Worm (Caenorhabditis elegans) whole organism, mixed stage, embryonic: ENCODE measurements around the gene R12B2.13.

Source experiments
- M03D4.4 ChIP-seq: sonication (generic microtip); optimal IDR thresholded peaks from 2 replicates; lab custom pipeline; 2017; ENCODE audit warnings: mild to moderate bottlenecking, missing genetic modification characterization, missing compliant biosample characterization
- blmp-1 ChIP-seq: fragments of 150-350 bp; optimal IDR thresholded peaks from 2 replicates; lab custom pipeline; 2014; ENCODE audit warnings: missing biosample characterization, missing genetic modification characterization
- ceh-39 ChIP-seq: fragments of 150-350 bp; optimal IDR thresholded peaks from 2 replicates; lab custom pipeline; 2014; ENCODE audit warnings: missing biosample characterization, missing genetic modification characterization
- ceh-43 ChIP-seq: fragments of 200-800 bp; sonication (Bioruptor generic); optimal IDR thresholded peaks from 2 replicates; lab custom pipeline; 2018; ENCODE audit warnings: mild to moderate bottlenecking, missing genetic modification characterization, moderate library complexity, missing compliant biosample characterization
- ceh-83 ChIP-seq: fragments of 200-800 bp; sonication (Bioruptor generic); optimal IDR thresholded peaks from 2 replicates; lab custom pipeline; 2018; ENCODE audit warnings: mild to moderate bottlenecking, missing genetic modification characterization, missing compliant biosample characterization
- ces-1 ChIP-seq: fragments of 150-350 bp; optimal IDR thresholded peaks from 2 replicates; lab custom pipeline; 2014; ENCODE audit warnings: missing biosample characterization, missing genetic modification reagents, missing genetic modification characterization
- cnd-1 ChIP-seq: fragments of 200-800 bp; sonication (Bioruptor generic); optimal IDR thresholded peaks from 2 replicates; lab custom pipeline; 2018; ENCODE audit warnings: mild to moderate bottlenecking, missing genetic modification characterization, missing compliant biosample characterization
- drap-1 ChIP-seq: fragments of 200-800 bp; sonication (Bioruptor generic); optimal IDR thresholded peaks from 3 replicates; lab custom pipeline; 2018; ENCODE audit warnings: mild to moderate bottlenecking, missing genetic modification characterization, missing compliant biosample characterization
- elt-1 ChIP-seq: sonication (generic microtip); optimal IDR thresholded peaks from 2 replicates; lab custom pipeline; 2017; ENCODE audit warnings: missing genetic modification characterization, mild to moderate bottlenecking, missing compliant biosample characterization, antibody characterized with exemption, moderate library complexity, borderline replicate concordance; ENCODE audit not compliant: insufficient read depth
- flh-1 ChIP-seq: fragments of 200-800 bp; sonication (Bioruptor generic); optimal IDR thresholded peaks from 2 replicates; lab custom pipeline; 2018; ENCODE audit warnings: mild to moderate bottlenecking, missing genetic modification characterization, moderate library complexity, missing compliant biosample characterization
- ham-2 ChIP-seq: fragments of 200-800 bp; sonication (Bioruptor generic); optimal IDR thresholded peaks from 2 replicates; lab custom pipeline; 2018; ENCODE audit warnings: mild to moderate bottlenecking, missing genetic modification characterization, missing compliant biosample characterization
- hlh-1 ChIP-seq: fragments of 150-350 bp; optimal IDR thresholded peaks from 2 replicates; lab custom pipeline; 2014; ENCODE audit warnings: missing biosample characterization, missing genetic modification reagents, missing genetic modification characterization
- lin-13 ChIP-seq: fragments of 150-350 bp; optimal IDR thresholded peaks from 2 replicates; lab custom pipeline; 2014; ENCODE audit warnings: missing biosample characterization, missing genetic modification characterization
- lin-32 ChIP-seq: fragments of 200-800 bp; sonication (Bioruptor generic); optimal IDR thresholded peaks from 2 replicates; lab custom pipeline; 2018; ENCODE audit warnings: mild to moderate bottlenecking, missing genetic modification characterization, missing compliant biosample characterization
- lsy-2 ChIP-seq: fragments of 150-350 bp; optimal IDR thresholded peaks from 2 replicates; lab custom pipeline; 2014; ENCODE audit warnings: missing biosample characterization, missing genetic modification characterization
- mab-5 ChIP-seq: fragments of 150-350 bp; optimal IDR thresholded peaks from 2 replicates; lab custom pipeline; 2014; ENCODE audit warnings: missing biosample characterization, missing genetic modification characterization
- mep-1 ChIP-seq: fragments of 150-350 bp; optimal IDR thresholded peaks from 2 replicates; lab custom pipeline; 2017; ENCODE audit warnings: missing biosample characterization, missing genetic modification reagents, missing genetic modification characterization, inconsistent platforms
- mls-2 ChIP-seq: sonication (generic microtip); optimal IDR thresholded peaks from 2 replicates; lab custom pipeline; 2016; ENCODE audit warnings: mild to moderate bottlenecking, missing genetic modification characterization, moderate library complexity, missing compliant biosample characterization
- nhr-12 ChIP-seq: fragments of 150-350 bp; optimal IDR thresholded peaks from 2 replicates; lab custom pipeline; 2014; ENCODE audit warnings: missing biosample characterization, missing genetic modification characterization
- nhr-2 ChIP-seq: fragments of 150-350 bp; optimal IDR thresholded peaks from 2 replicates; lab custom pipeline; 2014; ENCODE audit warnings: missing biosample characterization, missing genetic modification characterization
- nhr-237 ChIP-seq: fragments of 150-350 bp; optimal IDR thresholded peaks from 2 replicates; lab custom pipeline; 2014; ENCODE audit warnings: missing biosample characterization, missing genetic modification characterization
- nhr-28 ChIP-seq: fragments of 150-350 bp; optimal IDR thresholded peaks from 2 replicates; lab custom pipeline; 2014; ENCODE audit warnings: missing biosample characterization, missing genetic modification characterization
- nhr-76 ChIP-seq: sonication (generic microtip); optimal IDR thresholded peaks from 2 replicates; lab custom pipeline; 2017; ENCODE audit warnings: missing biosample characterization, missing genetic modification characterization
- pha-4 ChIP-seq: fragments of 150-350 bp; optimal IDR thresholded peaks from 2 replicates; lab custom pipeline; 2018; ENCODE audit warnings: missing biosample characterization, missing genetic modification reagents, missing genetic modification characterization
- sem-2 ChIP-seq: fragments of 200-800 bp; sonication (Bioruptor generic); optimal IDR thresholded peaks from 2 replicates; lab custom pipeline; 2018; ENCODE audit warnings: mild to moderate bottlenecking, missing genetic modification characterization, missing compliant biosample characterization
- snpc-4 ChIP-seq: fragments of 150-350 bp; optimal IDR thresholded peaks from 2 replicates; lab custom pipeline; 2014; ENCODE audit warnings: missing biosample characterization, missing genetic modification characterization
- sptf-1 ChIP-seq: sonication (generic microtip); optimal IDR thresholded peaks from 2 replicates; lab custom pipeline; 2017; ENCODE audit warnings: mild to moderate bottlenecking, missing genetic modification characterization, moderate library complexity, missing compliant biosample characterization
- tbx-8 ChIP-seq: fragments of 200-800 bp; sonication (Bioruptor generic); optimal IDR thresholded peaks from 2 replicates; lab custom pipeline; 2018; ENCODE audit warnings: mild to moderate bottlenecking, missing genetic modification characterization, moderate library complexity, missing compliant biosample characterization
- unc-39 ChIP-seq: fragments of 150-350 bp; optimal IDR thresholded peaks from 2 replicates; lab custom pipeline; 2014; ENCODE audit warnings: missing biosample characterization, missing genetic modification characterization
- unc-62 ChIP-seq: fragments of 150-350 bp; optimal IDR thresholded peaks from 2 replicates; lab custom pipeline; 2014; ENCODE audit warnings: missing biosample characterization, missing genetic modification reagents, missing genetic modification characterization
- zip-8 ChIP-seq: fragments of 150-350 bp; optimal IDR thresholded peaks from 2 replicates; lab custom pipeline; 2014; ENCODE audit warnings: missing biosample characterization, missing genetic modification characterization

The R12B2.13 gene

DNA sequence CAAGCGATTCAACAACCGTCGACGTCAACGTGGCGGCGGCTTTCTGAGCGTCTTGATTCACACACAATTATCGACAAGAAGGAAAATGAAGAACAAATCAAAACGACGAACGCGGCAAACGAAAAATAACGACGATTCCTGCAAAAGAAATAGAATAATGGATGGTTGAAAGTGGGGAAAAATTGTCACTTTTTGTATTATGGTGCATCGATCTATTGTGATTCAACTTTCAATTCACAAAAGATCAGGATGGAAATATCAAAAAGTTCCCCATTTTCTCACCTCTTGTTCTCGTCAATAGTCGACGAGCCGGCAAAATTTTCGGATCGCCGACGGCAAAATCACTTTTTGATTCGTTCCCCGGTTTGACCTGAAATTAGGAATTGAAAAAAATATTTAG is at the start of gene R12B2.13, which contains the start of gene mdt-15:
Gene R12B2.13 (minus strand): TSS at position 101 of the 400 bp plus-strand sequence.
Gene mdt-15 (minus strand): TSS at position 376 of the 400 bp plus-strand sequence.
- no peak for TF ChIP-seq ces-1 (GFP tag; lab: Kevin White, UChicago)
- TF ChIP-seq nhr-237, result no peak
- TF ChIP-seq zip-8 (tag; lab: Kevin White, UChicago), result no peak
- TF ChIP-seq M03D4.4 (tag; lab: Kevin White, UChicago), result no peak
- no peak for TF ChIP-seq lsy-2 (tag; lab: Kevin White, UChicago)
- TF ChIP-seq ceh-83, result no peak
- TF ChIP-seq nhr-12 (tag; lab: Kevin White, UChicago), result no peak
- TF ChIP-seq blmp-1, result no peak
- TF ChIP-seq pha-4 (tag; lab: Kevin White, UChicago), result no peak
- no peak for TF ChIP-seq unc-62 (GFP tag; lab: Kevin White, UChicago)
- no peak for TF ChIP-seq unc-39
- no peak for TF ChIP-seq ceh-39 (tag; lab: Kevin White, UChicago)
- no peak for TF ChIP-seq mls-2
- no peak for TF ChIP-seq nhr-76 (tag; lab: Kevin White, UChicago)
- no peak for TF ChIP-seq nhr-28 (tag; lab: Kevin White, UChicago)

DNA sequence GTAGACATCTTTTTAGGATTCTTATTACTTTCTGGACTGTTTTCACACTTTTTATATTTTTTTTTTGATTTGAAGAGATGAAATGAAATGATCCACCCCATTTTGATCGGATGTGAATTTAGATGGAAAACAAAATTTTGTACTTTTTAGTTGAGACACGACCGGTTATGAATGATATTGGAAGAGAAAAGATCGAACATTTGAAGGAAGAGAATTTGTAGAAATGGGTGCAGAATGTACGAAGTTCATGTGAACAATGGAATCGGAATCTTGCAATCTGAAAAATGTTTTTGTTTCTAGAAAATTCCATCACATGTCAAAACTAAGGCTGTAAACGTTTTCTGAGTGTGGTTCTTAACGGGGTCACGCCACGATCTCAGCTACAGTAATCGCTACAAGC is 49.5 kb upstream of the R12B2.13 start, which contains the start of gene F01F1.14:
Gene F01F1.14 (minus strand): TSS at position 101 of the 400 bp plus-strand sequence.
- TF ChIP-seq lin-13 (tag; lab: Kevin White, UChicago) (no peak), sptf-1 (tag; lab: Kevin White, UChicago) (no peak), ceh-83 (no peak), flh-1 (no peak), sem-2 (GFP tag; lab: Kevin White, UChicago) (no peak), unc-39 (no peak), ham-2 (no peak), mep-1 (tag; lab: Kevin White, UChicago) (no peak), tbx-8 (GFP tag; lab: Kevin White, UChicago) (no peak), ceh-43 (GFP tag; lab: Kevin White, UChicago) (no peak), cnd-1 (no peak), mab-5 (tag; lab: Kevin White, UChicago) (no peak), nhr-2 (tag; lab: Kevin White, UChicago) (no peak), hlh-1 (tag; lab: Kevin White, UChicago) (no peak), lin-32 (GFP tag; lab: Kevin White, UChicago) (no peak)

DNA sequence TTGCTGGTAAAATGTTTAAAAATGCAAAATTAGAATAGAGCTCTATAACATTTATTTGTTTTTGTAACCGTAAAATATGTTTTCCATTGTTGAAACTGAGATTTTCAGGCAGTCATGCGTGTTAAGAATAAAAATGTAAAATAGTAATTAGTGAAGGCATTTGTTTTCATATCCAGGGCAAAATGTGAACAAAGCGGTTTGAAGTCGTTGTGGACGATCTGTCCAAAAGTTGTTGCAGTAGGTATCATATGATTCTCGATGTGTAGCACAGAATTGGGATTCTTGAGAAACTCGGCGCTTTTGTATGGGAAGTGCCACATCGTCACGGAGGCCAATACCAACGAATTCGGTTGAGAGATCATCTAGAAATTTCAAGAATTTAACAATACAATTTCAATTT is 49.0 kb upstream of the R12B2.13 start:
- TF ChIP-seq elt-1 (tag; lab: Kevin White, UChicago) (no peak), ceh-43 (GFP tag; lab: Kevin White, UChicago) (no peak), mls-2 (no peak), sem-2 (GFP tag; lab: Kevin White, UChicago) (no peak), nhr-28 (tag; lab: Kevin White, UChicago) (no peak), nhr-237 (no peak), snpc-4 (tag; lab: Kevin White, UChicago) (no peak), nhr-2 (tag; lab: Kevin White, UChicago) (no peak), ceh-83 (no peak), cnd-1 (no peak), flh-1 (no peak), nhr-12 (tag; lab: Kevin White, UChicago) (no peak), nhr-76 (tag; lab: Kevin White, UChicago) (no peak), pha-4 (tag; lab: Kevin White, UChicago) (no peak), ham-2 (no peak), lsy-2 (tag; lab: Kevin White, UChicago) (no peak)
- TF ChIP-seq, all 35 proteins: peak for 0

DNA sequence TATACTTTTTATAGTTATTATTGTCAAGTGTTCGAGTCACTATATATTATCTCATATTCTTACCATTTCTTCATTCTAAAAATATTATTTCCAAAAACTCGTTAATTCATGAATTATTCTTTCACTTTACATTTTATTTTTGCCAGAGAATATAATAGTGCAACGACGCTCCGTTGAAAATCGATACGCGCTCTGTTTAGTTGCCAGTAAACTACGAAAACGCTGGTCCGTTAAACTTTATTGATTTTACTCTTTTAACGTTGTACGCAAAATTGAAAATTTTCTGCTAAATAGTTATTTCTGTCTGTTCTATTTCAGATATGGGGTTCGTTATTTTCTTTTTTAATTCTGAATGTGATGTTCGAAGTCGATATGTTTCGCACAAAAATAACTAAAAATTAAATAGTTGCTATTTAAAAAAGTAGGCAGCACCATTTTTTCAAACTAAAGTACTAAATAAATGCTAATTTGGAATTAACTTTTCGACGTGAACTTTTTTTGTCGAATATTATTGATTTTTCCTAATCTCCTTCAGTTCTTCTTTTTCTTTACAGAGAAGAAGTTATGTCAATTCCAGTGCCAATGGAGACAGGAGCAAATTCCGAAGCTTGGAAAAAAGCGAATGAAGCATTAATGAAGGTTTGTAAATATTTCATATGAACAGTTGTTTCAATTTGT is 46.2 kb upstream of the R12B2.13 start, which contains the start of gene hpo-10:
Gene hpo-10 (plus strand): TSS at position 199 of the 678 bp plus-strand sequence.
- no peak for TF ChIP-seq M03D4.4 (tag; lab: Kevin White, UChicago)
- TF ChIP-seq ces-1 (GFP tag; lab: Kevin White, UChicago), result peak; percentile 31
- no peak for TF ChIP-seq drap-1 (GFP tag; lab: Kevin White, UChicago)
- TF ChIP-seq ceh-39 (tag; lab: Kevin White, UChicago), result peak; percentile 52

DNA sequence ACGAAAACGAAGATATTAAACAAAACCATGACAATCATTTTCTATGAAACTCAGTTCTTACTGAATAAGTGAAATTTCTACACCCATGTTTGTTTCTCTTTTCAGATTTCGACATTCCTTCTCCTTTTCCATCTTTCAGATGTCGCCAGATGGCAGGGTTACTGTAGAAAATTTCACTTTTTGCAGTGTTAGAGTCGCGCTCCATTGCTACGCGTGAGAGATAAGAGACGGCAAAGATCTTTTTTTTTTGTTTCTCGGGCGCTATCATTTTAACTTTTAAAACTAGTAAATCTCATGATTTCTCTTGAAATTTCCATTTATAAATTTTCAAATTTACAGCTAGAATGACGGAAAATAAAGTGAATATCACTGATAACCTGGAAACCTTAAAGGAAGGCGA is 44.9 kb upstream of the R12B2.13 start, which contains the start of the genes mig-21 and F01F1.2:
Gene mig-21 (minus strand): TSS at position 166 of the 400 bp plus-strand sequence.
Gene F01F1.2 (plus strand): TSS at position 340 of the 400 bp plus-strand sequence.
- peak; percentile 62 for TF ChIP-seq lsy-2 (tag; lab: Kevin White, UChicago)
- no peak for TF ChIP-seq sptf-1 (tag; lab: Kevin White, UChicago)
- TF ChIP-seq zip-8 (tag; lab: Kevin White, UChicago), result no peak
- no peak for TF ChIP-seq ces-1 (GFP tag; lab: Kevin White, UChicago)
- TF ChIP-seq unc-62 (GFP tag; lab: Kevin White, UChicago), result no peak
